Worm (Caenorhabditis elegans) whole organism, young adult: ENCODE results near the gene C49C8.8.

Experiments used
- B0261.1 ChIP-seq: sonication (generic microtip); optimal IDR thresholded peaks from 2 replicates; lab custom pipeline; 2016; ENCODE audit warnings: mild to moderate bottlenecking, missing genetic modification characterization, moderate library complexity, missing compliant biosample characterization
- B0336.3 ChIP-seq: fragments of 200-800 bp; sonication (Bioruptor generic); IDR thresholded peaks from 2 replicates; pipeline ENCODE4 v1.3.6; 2022; ENCODE audit warnings: missing genetic modification characterization, missing compliant biosample characterization
- C17E4.6 ChIP-seq: fragments of 200-800 bp; sonication (Bioruptor generic); IDR thresholded peaks from 2 replicates; pipeline ENCODE4 v1.3.6; 2022; ENCODE audit warnings: missing genetic modification reagents, missing genetic modification characterization, missing compliant biosample characterization
- F10E7.11 ChIP-seq: sonication (generic microtip); optimal IDR thresholded peaks from 2 replicates; lab custom pipeline; 2017; ENCODE audit warnings: mild to moderate bottlenecking, missing genetic modification characterization, moderate library complexity, missing compliant biosample characterization
- F39B2.1 ChIP-seq: fragments of 200-800 bp; sonication (Bioruptor generic); IDR thresholded peaks from 2 replicates; pipeline ENCODE4 v1.3.6; 2022; ENCODE audit warnings: missing genetic modification reagents, missing genetic modification characterization, missing compliant biosample characterization
- F49E8.2 ChIP-seq: sonication (generic microtip); optimal IDR thresholded peaks from 3 replicates; lab custom pipeline; 2017; ENCODE audit warnings: missing genetic modification characterization, mild to moderate bottlenecking, missing compliant biosample characterization, antibody characterized with exemption, moderate library complexity; ENCODE audit not compliant: insufficient read depth
- F55B11.4 ChIP-seq: sonication (generic microtip); optimal IDR thresholded peaks from 2 replicates; lab custom pipeline; 2016; ENCODE audit warnings: missing compliant biosample characterization, missing genetic modification characterization, borderline replicate concordance; ENCODE audit not compliant: insufficient read depth
- F57C9.4 ChIP-seq: sonication (generic microtip); optimal IDR thresholded peaks from 2 replicates; lab custom pipeline; 2017; ENCODE audit warnings: mild to moderate bottlenecking, missing genetic modification characterization, missing compliant biosample characterization
- K12H6.12 ChIP-seq: fragments of 200-800 bp; sonication (Bioruptor generic); optimal IDR thresholded peaks from 2 replicates; lab custom pipeline; 2018; ENCODE audit warnings: mild to moderate bottlenecking, missing genetic modification characterization, missing compliant biosample characterization
- T07F8.4 ChIP-seq: sonication (generic microtip); optimal IDR thresholded peaks from 2 replicates; lab custom pipeline; 2016; ENCODE audit warnings: mild to moderate bottlenecking, missing genetic modification characterization, moderate library complexity, missing compliant biosample characterization
- T26A5.8 ChIP-seq: sonication (generic microtip); optimal IDR thresholded peaks from 2 replicates; lab custom pipeline; 2016; ENCODE audit warnings: missing genetic modification characterization, missing compliant biosample characterization
- ZK185.1 ChIP-seq: sonication (generic microtip); optimal IDR thresholded peaks from 2 replicates; lab custom pipeline; 2016; ENCODE audit warnings: mild to moderate bottlenecking, missing genetic modification characterization, missing compliant biosample characterization; ENCODE audit not compliant: poor library complexity, severe bottlenecking
- akir-1 ChIP-seq: fragments of 200-800 bp; sonication (Bioruptor generic); optimal IDR thresholded peaks from 2 replicates; lab custom pipeline; 2018; ENCODE audit warnings: mild to moderate bottlenecking, missing genetic modification characterization, moderate library complexity, missing compliant biosample characterization
- ama-1 ChIP-seq, 3 experiments: fragments of 150-350 bp in 1 of 3; sonication (generic microtip) in 2 of 3; optimal IDR thresholded peaks; 2 replicates each; lab custom pipeline; 2014 to 2018; ENCODE audit warnings: missing biosample characterization in 2 of 3, missing genetic modification characterization in 2 of 3, missing genetic modification reagents in 2 of 3
- attf-6 ChIP-seq: fragments of 200-800 bp; sonication (Bioruptor generic); IDR thresholded peaks from 2 replicates; pipeline ENCODE4 v1.3.6; 2022; ENCODE audit warnings: missing genetic modification reagents, missing genetic modification characterization, missing compliant biosample characterization
- ceh-100 ChIP-seq: fragments of 200-800 bp; sonication (Bioruptor generic); IDR thresholded peaks from 2 replicates; pipeline ENCODE4 v1.3.6; 2022; ENCODE audit warnings: missing genetic modification reagents, missing genetic modification characterization, missing compliant biosample characterization
- ceh-79 ChIP-seq: sonication (generic microtip); optimal IDR thresholded peaks from 2 replicates; lab custom pipeline; 2017; ENCODE audit warnings: mild to moderate bottlenecking, missing genetic modification characterization, missing compliant biosample characterization
- ceh-91 ChIP-seq: fragments of 200-800 bp; sonication (Bioruptor generic); IDR thresholded peaks from 2 replicates; pipeline ENCODE4 v1.3.6; 2022; ENCODE audit warnings: missing genetic modification reagents, missing genetic modification characterization, missing compliant biosample characterization
- dpff-1 ChIP-seq: sonication (generic microtip); optimal IDR thresholded peaks from 2 replicates; lab custom pipeline; 2017; ENCODE audit warnings: mild to moderate bottlenecking, missing genetic modification characterization, missing compliant biosample characterization
- dpl-1 ChIP-seq: fragments of 150-350 bp; optimal IDR thresholded peaks from 2 replicates; lab custom pipeline; 2014; ENCODE audit warnings: missing biosample characterization, missing genetic modification reagents, missing genetic modification characterization
- ets-4 ChIP-seq: fragments of 200-800 bp; sonication (Bioruptor generic); optimal IDR thresholded peaks from 2 replicates; lab custom pipeline; 2018; ENCODE audit warnings: mild to moderate bottlenecking, missing genetic modification characterization, missing compliant biosample characterization
- hmg-1.2 ChIP-seq: fragments of 200-800 bp; sonication (Bioruptor generic); IDR thresholded peaks from 2 replicates; pipeline ENCODE4 v1.3.6; 2022; ENCODE audit warnings: missing genetic modification reagents, missing genetic modification characterization, missing compliant biosample characterization
- lag-1 ChIP-seq: fragments of 200-800 bp; sonication (Bioruptor generic); IDR thresholded peaks from 2 replicates; pipeline ENCODE4 v1.3.6; 2022; ENCODE audit warnings: missing genetic modification reagents, missing genetic modification characterization, missing compliant biosample characterization
- madf-3 ChIP-seq: fragments of 200-800 bp; sonication (Bioruptor generic); IDR thresholded peaks from 2 replicates; pipeline ENCODE4 v1.3.6; 2022; ENCODE audit warnings: missing genetic modification reagents, missing genetic modification characterization, missing compliant biosample characterization
- madf-8 ChIP-seq: fragments of 200-800 bp; sonication (Bioruptor generic); conservative IDR thresholded peaks from 2 replicates; pipeline ENCODE4 v1.3.6; 2022; ENCODE audit warnings: missing genetic modification reagents, missing genetic modification characterization, missing compliant biosample characterization
- mel-28 ChIP-seq: sonication (generic microtip); optimal IDR thresholded peaks from 2 replicates; lab custom pipeline; 2016; ENCODE audit warnings: borderline replicate concordance, mild to moderate bottlenecking, missing genetic modification characterization, missing compliant biosample characterization
- nfya-1 ChIP-seq: sonication (generic microtip); optimal IDR thresholded peaks from 2 replicates; lab custom pipeline; 2017; ENCODE audit warnings: antibody characterized with exemption, missing compliant biosample characterization, missing genetic modification characterization, borderline replicate concordance; ENCODE audit not compliant: insufficient read depth
- nfyb-1 ChIP-seq: fragments of 200-800 bp; sonication (Bioruptor generic); IDR thresholded peaks from 2 replicates; pipeline ENCODE4 v1.3.6; 2022; ENCODE audit warnings: missing genetic modification reagents, missing genetic modification characterization, missing compliant biosample characterization
- nhr-179 ChIP-seq: sonication (generic microtip); optimal IDR thresholded peaks from 2 replicates; lab custom pipeline; 2016; ENCODE audit warnings: mild to moderate bottlenecking, missing genetic modification characterization, missing compliant biosample characterization
- nhr-27 ChIP-seq: fragments of 200-800 bp; sonication (Bioruptor generic); optimal IDR thresholded peaks from 2 replicates; lab custom pipeline; 2018; ENCODE audit warnings: mild to moderate bottlenecking, missing genetic modification characterization, moderate library complexity, missing compliant biosample characterization
- nhr-90 ChIP-seq: sonication (generic microtip); optimal IDR thresholded peaks from 2 replicates; lab custom pipeline; 2016; ENCODE audit warnings: missing genotype, mild to moderate bottlenecking, missing genetic modification characterization, missing compliant biosample characterization
- repo-1 ChIP-seq: sonication (generic microtip); optimal IDR thresholded peaks from 2 replicates; lab custom pipeline; 2017; ENCODE audit warnings: mild to moderate bottlenecking, missing genetic modification characterization, missing compliant biosample characterization
- sdz-38 ChIP-seq: sonication (generic microtip); optimal IDR thresholded peaks from 2 replicates; lab custom pipeline; 2016; ENCODE audit warnings: missing genotype, missing genetic modification characterization, missing compliant biosample characterization
- sea-2 ChIP-seq: fragments of 200-800 bp; sonication (Bioruptor generic); IDR thresholded peaks from 2 replicates; pipeline ENCODE4 v1.3.6; 2022; ENCODE audit warnings: missing genetic modification characterization, missing compliant biosample characterization
- snpc-1.1 ChIP-seq: sonication (generic microtip); optimal IDR thresholded peaks from 2 replicates; lab custom pipeline; 2017; ENCODE audit warnings: missing genetic modification characterization, mild to moderate bottlenecking, missing compliant biosample characterization, antibody characterized with exemption, moderate library complexity, missing genotype, missing genetic modification reagents; ENCODE audit not compliant: insufficient read depth
- sptf-2 ChIP-seq: fragments of 200-800 bp; sonication (Bioruptor generic); optimal IDR thresholded peaks from 2 replicates; lab custom pipeline; 2018; ENCODE audit warnings: mild to moderate bottlenecking, missing genetic modification characterization, missing compliant biosample characterization
- tbp1 ChIP-seq: fragments of 200-800 bp; sonication (Bioruptor generic); optimal IDR thresholded peaks from 2 replicates; lab custom pipeline; 2018; ENCODE audit warnings: mild to moderate bottlenecking, missing genetic modification characterization, missing compliant biosample characterization
- tbx-9 ChIP-seq: sonication (generic microtip); optimal IDR thresholded peaks from 2 replicates; lab custom pipeline; 2016; ENCODE audit warnings: borderline replicate concordance, missing genetic modification characterization, inconsistent platforms, missing compliant biosample characterization
- unc-130 ChIP-seq: sonication (generic microtip); optimal IDR thresholded peaks from 2 replicates; lab custom pipeline; 2016; ENCODE audit warnings: missing genetic modification reagents, missing genetic modification characterization, missing compliant biosample characterization
- unc-62 ChIP-seq: fragments of 150-350 bp; optimal IDR thresholded peaks from 2 replicates; lab custom pipeline; 2014; ENCODE audit warnings: missing biosample characterization, missing genetic modification reagents, missing genetic modification characterization
- ztf-26 ChIP-seq: sonication (generic microtip); optimal IDR thresholded peaks from 2 replicates; lab custom pipeline; 2017; ENCODE audit warnings: missing genetic modification characterization, missing compliant biosample characterization
- ztf-3 ChIP-seq: fragments of 200-800 bp; sonication (Bioruptor generic); optimal IDR thresholded peaks from 2 replicates; lab custom pipeline; 2018; ENCODE audit warnings: mild to moderate bottlenecking, missing genetic modification characterization, missing compliant biosample characterization

Gene C49C8.8

ce11 chrIV:8668635-8669034 is 16.7 kb downstream of the C49C8.8 start, which contains the start of gene cdh-5:
Gene cdh-5 (plus strand): TSS chrIV:8668935.
- no peak for TF ChIP-seq nhr-27 (tag; lab: Kevin White, UChicago)
- no peak for TF ChIP-seq snpc-1.1 (tag; lab: Kevin White, UChicago)
- no peak for TF ChIP-seq B0336.3
- TF ChIP-seq tbp1 (GFP tag; lab: Kevin White, UChicago): no peak
- TF ChIP-seq F57C9.4 (tag; lab: Kevin White, UChicago): no peak
- no peak for TF ChIP-seq akir-1 (GFP tag; lab: Kevin White, UChicago)
- TF ChIP-seq K12H6.12: no peak
- no peak for TF ChIP-seq ztf-3 (GFP tag; lab: Kevin White, UChicago)
- TF ChIP-seq ama-1 (optimal IDR thresholded peaks at IDR 0.05; lab: Kevin White, UChicago): no peak
- TF ChIP-seq ama-1 (GFP tag; optimal IDR thresholded peaks at IDR 0.05; lab: Kevin White, UChicago): no peak
- no peak for TF ChIP-seq nfya-1 (tag; lab: Kevin White, UChicago)
- TF ChIP-seq nfyb-1 (GFP tag; lab: Robert Waterston, UW): no peak
- no peak for TF ChIP-seq attf-6
- TF ChIP-seq sea-2: no peak
- no peak for TF ChIP-seq F55B11.4 (tag; lab: Kevin White, UChicago)
- no peak for TF ChIP-seq T07F8.4 (tag; lab: Kevin White, UChicago)
- TF ChIP-seq B0261.1 (tag; lab: Kevin White, UChicago): no peak
- no peak for TF ChIP-seq ceh-91 (GFP tag; lab: Robert Waterston, UW)
- TF ChIP-seq repo-1 (tag; lab: Kevin White, UChicago): no peak
- no peak for TF ChIP-seq C17E4.6 (GFP tag; lab: Robert Waterston, UW)
- TF ChIP-seq dpl-1: no peak

- no peak for TF ChIP-seq madf-8 (GFP tag; lab: Robert Waterston, UW)
- TF ChIP-seq madf-3 (GFP tag; lab: Robert Waterston, UW): no peak
- TF ChIP-seq ztf-26 (tag; lab: Kevin White, UChicago): no peak
- no peak for TF ChIP-seq hmg-1.2 (GFP tag; lab: Robert Waterston, UW)
- TF ChIP-seq attf-6: no peak
- TF ChIP-seq ceh-100 (GFP tag; lab: Robert Waterston, UW): no peak
- no peak for TF ChIP-seq unc-62 (GFP tag; lab: Kevin White, UChicago)
- no peak for TF ChIP-seq nhr-179 (tag; lab: Kevin White, UChicago)
- TF ChIP-seq F49E8.2 (tag; lab: Kevin White, UChicago): no peak
- no peak for TF ChIP-seq nfya-1 (tag; lab: Kevin White, UChicago)
- no peak for TF ChIP-seq unc-130 (GFP tag; lab: Kevin White, UChicago)
- no peak for TF ChIP-seq F10E7.11
- TF ChIP-seq mel-28: no peak
These were observed 21.9 kb downstream of the C49C8.8 start for ce11 chrIV:8673733-8674375.

- no peak for TF ChIP-seq nhr-90
- TF ChIP-seq ets-4 (GFP tag; lab: Kevin White, UChicago): no peak
- TF ChIP-seq lag-1: no peak
- TF ChIP-seq B0336.3: no peak
- TF ChIP-seq nfyb-1 (GFP tag; lab: Robert Waterston, UW): no peak
- no peak for TF ChIP-seq ZK185.1 (tag; lab: Kevin White, UChicago)
- no peak for TF ChIP-seq ceh-79 (tag; lab: Kevin White, UChicago)
- TF ChIP-seq hmg-1.2 (GFP tag; lab: Robert Waterston, UW): no peak
- TF ChIP-seq sdz-38 (tag; lab: Kevin White, UChicago): no peak
- no peak for TF ChIP-seq tbx-9
- TF ChIP-seq dpff-1: no peak
- no peak for TF ChIP-seq T26A5.8 (tag; lab: Kevin White, UChicago)
- no peak for TF ChIP-seq sptf-2 (GFP tag; lab: Kevin White, UChicago)
- no peak for TF ChIP-seq F39B2.1
These were observed 25.4 kb downstream of the C49C8.8 start, which contains the start of gene F08B4.8 for ce11 chrIV:8677303-8677702. Gene F08B4.8 (plus strand): TSS chrIV:8677603.
